Worm (Caenorhabditis elegans): Measurements from ENCODE around the gene C16B8.4.

ce11 chrX:3949763-3950162 lies 23.7 kb downstream of the C16B8.4 start:
- TF ChIP-seq dao-5 (tag; optimal IDR thresholded peaks at IDR 0.05) (no peak), him-1 (tag; optimal IDR thresholded peaks at IDR 0.05) (no peak)
